Fruit fly (Drosophila melanogaster) whole organism, wandering third instar larva: ENCODE results near the gene Nf-YA.

Experiments
- CG32264 ChIP-seq: fragments of 200-800 bp; sonication (Bioruptor generic); optimal IDR thresholded peaks from 2 replicates; lab custom pipeline; 2016; ENCODE audit warnings: missing biosample characterization, missing genetic modification characterization
- brk ChIP-seq: fragments of 200-800 bp; sonication (Bioruptor generic); optimal IDR thresholded peaks from 2 replicates; lab custom pipeline; 2016; ENCODE audit warnings: missing biosample characterization, mild to moderate bottlenecking, missing genetic modification characterization
- dl ChIP-seq, 2 experiments: fragments of 175-275, 200-275 bp in 1 of 2; fragments of 200-275 bp in 1 of 2; sonication (Bioruptor generic); optimal IDR thresholded peaks; lab custom pipeline; 2018; ENCODE audit warnings: mild to moderate bottlenecking in 2 of 2, missing biosample characterization in 2 of 2, missing genetic modification characterization in 2 of 2, moderate library complexity in 2 of 2; ENCODE audit not compliant: partially characterized antibody in 2 of 2, insufficient read depth in 1 of 2
- dsf ChIP-seq: sonication (Bioruptor generic); optimal IDR thresholded peaks from 2 replicates; lab custom pipeline; 2016; ENCODE audit warnings: missing biosample characterization, missing genetic modification characterization, borderline replicate concordance
- foxo ChIP-seq, 2 experiments: fragments of 200-800 bp; sonication (Bioruptor generic); optimal IDR thresholded peaks; 2 replicates in 1 of 2; 3 replicates in 1 of 2; lab custom pipeline; 2016 to 2017; ENCODE audit warnings: missing biosample characterization in 2 of 2, missing genetic modification characterization in 2 of 2
- lola ChIP-seq: fragments of >200 bp; optimal IDR thresholded peaks from 2 replicates; lab custom pipeline; 2017; ENCODE audit warnings: missing biosample characterization, missing genetic modification characterization
- pan ChIP-seq: fragments of >200 bp; optimal IDR thresholded peaks from 2 replicates; lab custom pipeline; 2017
- psq ChIP-seq: fragments of 200-800 bp; sonication (Bioruptor generic); optimal IDR thresholded peaks from 3 replicates; lab custom pipeline; 2017; ENCODE audit warnings: missing biosample characterization, mild to moderate bottlenecking, missing genetic modification characterization, moderate library complexity
- rgr ChIP-seq: fragments of 200-800 bp; sonication (Bioruptor generic); optimal IDR thresholded peaks from 3 replicates; lab custom pipeline; 2016; ENCODE audit warnings: missing biosample characterization, mild to moderate bottlenecking, missing genetic modification characterization
- usp ChIP-seq: fragments of >200 bp; optimal IDR thresholded peaks from 2 replicates; lab custom pipeline; 2017; ENCODE audit warnings: missing biosample characterization, missing genetic modification characterization
- woc ChIP-seq: sonication (Bioruptor generic); optimal IDR thresholded peaks from 2 replicates; lab custom pipeline; 2016; ENCODE audit warnings: missing biosample characterization, mild to moderate bottlenecking, missing genetic modification characterization

- TF ChIP-seq brk = no peak
- no peak for TF ChIP-seq rgr
- TF ChIP-seq foxo (GFP tag; optimal IDR thresholded peaks at IDR 0.05; lab: Kevin White, UChicago) = no peak
- no peak for TF ChIP-seq dl (GFP tag; optimal IDR thresholded peaks at IDR 0.05; lab: Kevin White, UChicago; ENCODE audit: insufficient read depth in 1 of 2, partially characterized antibody in 2 of 2)
- TF ChIP-seq CG32264 = no peak
- no peak for TF ChIP-seq psq (GFP tag; lab: Kevin White, UChicago)
- no peak for TF ChIP-seq usp (GFP tag; lab: Kevin White, UChicago)
- TF ChIP-seq woc = no peak
- TF ChIP-seq pan (lab: Kevin White, UChicago) = no peak
- no peak for TF ChIP-seq dsf (GFP tag; lab: Kevin White, UChicago)
- no peak for TF ChIP-seq lola (GFP tag; lab: Kevin White, UChicago)
Observed at dm6 chr3L:9391340-9391980, 50.6 kb downstream of the Nf-YA start.
